Fruit fly (Drosophila melanogaster): ENCODE results near the gene CG7990.
A peak's percentile ranks its signal among the peaks of the same experiment; 100 is the strongest.

Gene CG7990

DNA sequence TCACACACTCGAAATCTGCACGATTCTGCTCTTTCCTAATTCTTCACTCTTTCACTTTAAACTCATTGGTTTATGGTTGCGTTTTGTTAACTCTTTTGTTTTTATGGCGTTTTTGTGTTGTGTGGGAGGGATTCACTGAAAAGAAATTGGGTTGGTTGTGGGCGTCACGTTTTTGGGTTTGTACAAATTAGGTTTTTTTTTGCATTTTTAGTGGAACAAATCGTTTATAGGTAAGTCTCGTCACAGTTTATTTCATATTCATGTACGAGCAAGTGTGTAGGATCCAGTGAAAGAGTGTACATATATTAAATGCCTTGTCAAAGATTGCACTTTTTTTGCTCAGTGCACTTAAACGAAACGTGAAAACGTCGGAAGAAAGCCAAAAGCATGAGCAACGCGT, 37.1 kb downstream of the CG7990 start (continued):
- TF ChIP-seq CG6654 (GFP tag; optimal IDR thresholded peaks at IDR 0.05) (no peak), HmgZ (tag; optimal IDR thresholded peaks at IDR 0.05) (no peak), CG17328 (GFP tag; IDR thresholded peaks at IDR 0.05) (no peak), Mrtf (GFP tag; IDR thresholded peaks at IDR 0.05) (no peak), Antp (GFP tag; optimal IDR thresholded peaks at IDR 0.05) (peak; percentile 25), CG12659 (GFP tag; optimal IDR thresholded peaks at IDR 0.05) (peak; percentile 25), trh (GFP tag; optimal IDR thresholded peaks at IDR 0.05) (no peak), Dp (GFP tag; optimal IDR thresholded peaks at IDR 0.05) (no peak), cato (GFP tag; optimal IDR thresholded peaks at IDR 0.05; ENCODE audit: borderline replicate concordance) (no peak), CG31388 (GFP tag; optimal IDR thresholded peaks at IDR 0.05) (no peak), CG17912 (GFP tag; optimal IDR thresholded peaks at IDR 0.05) (no peak), Bdp1 (GFP tag; optimal IDR thresholded peaks at IDR 0.05) (no peak), gro (GFP tag; optimal IDR thresholded peaks at IDR 0.05) (no peak), Dip3 (GFP tag; optimal IDR thresholded peaks at IDR 0.05) (peak; percentile 3), slbo (GFP tag; IDR thresholded peaks at IDR 0.05) (no peak), Mes4 (GFP tag; optimal IDR thresholded peaks at IDR 0.05) (no peak), Nf-YA (GFP tag; IDR thresholded peaks at IDR 0.05) (no peak), Dad (GFP tag; optimal IDR thresholded peaks at IDR 0.05) (no peak), bbx (GFP tag; IDR thresholded peaks at IDR 0.05; ENCODE audit: partially characterized antibody) (no peak), Xbp1 (GFP tag; optimal IDR thresholded peaks at IDR 0.05) (peak; percentile 42), CG8359 (GFP tag; optimal IDR thresholded peaks at IDR 0.05; ENCODE audit: borderline replicate concordance) (no peak), gce (GFP tag; IDR thresholded peaks at IDR 0.05) (no peak), CG6683 (GFP tag; optimal IDR thresholded peaks at IDR 0.05) (no peak), dati (GFP tag; IDR thresholded peaks at IDR 0.05) (no peak), vvl (GFP tag; IDR thresholded peaks at IDR 0.05) (no peak), CG14860 (GFP tag; IDR thresholded peaks at IDR 0.05; ENCODE audit: partially characterized antibody) (no peak), CkIIα-i1 (GFP tag; IDR thresholded peaks at IDR 0.05) (no peak), Max (GFP tag; optimal IDR thresholded peaks at IDR 0.05) (no peak), CG34376 (GFP tag; optimal IDR thresholded peaks at IDR 0.05) (no peak), MTF-1 (GFP tag; optimal IDR thresholded peaks at IDR 0.05; ENCODE audit: borderline replicate concordance) (no peak), Ets65A (GFP tag) (peak; percentile 86), cg (GFP tag; optimal IDR thresholded peaks at IDR 0.05) (no peak), insv (GFP tag; optimal IDR thresholded peaks at IDR 0.05) (no peak), CG6272 (GFP tag; IDR thresholded peaks at IDR 0.05) (no peak), CG7928 (GFP tag; optimal IDR thresholded peaks at IDR 0.05) (no peak), CG33557 (GFP tag; optimal IDR thresholded peaks at IDR 0.05) (no peak), CG10321 (GFP tag; IDR thresholded peaks at IDR 0.05) (no peak), Scr (GFP tag; IDR thresholded peaks at IDR 0.05; ENCODE audit: partially characterized antibody) (no peak), hbn (GFP tag; IDR thresholded peaks at IDR 0.05; ENCODE audit: partially characterized antibody) (no peak), E2f2 (GFP tag; IDR thresholded peaks at IDR 0.05) (no peak), Tbp (GFP tag; optimal IDR thresholded peaks at IDR 0.05) (no peak), CG6813 (GFP tag; optimal IDR thresholded peaks at IDR 0.05) (no peak), lbe (GFP tag; optimal IDR thresholded peaks at IDR 0.05) (peak; percentile 36), sqz (GFP tag; optimal IDR thresholded peaks at IDR 0.05) (no peak), CG13624 (GFP tag; optimal IDR thresholded peaks at IDR 0.05) (no peak), Lpt (GFP tag; optimal IDR thresholded peaks at IDR 0.05) (no peak), CG4404 (GFP tag; IDR thresholded peaks at IDR 0.05) (no peak), CG11398 (GFP tag; optimal IDR thresholded peaks at IDR 0.05) (no peak), CG12155 (GFP tag; optimal IDR thresholded peaks at IDR 0.05) (peak; percentile 14), peb (GFP tag; IDR thresholded peaks at IDR 0.05) (no peak), Nf-YB (GFP tag; optimal IDR thresholded peaks at IDR 0.05) (no peak), Meics (GFP tag; optimal IDR thresholded peaks at IDR 0.05) (peak; percentile 21), CTCF (GFP tag; optimal IDR thresholded peaks at IDR 0.05) (no peak)

Measured in whole organism, embryonic.